Worm (Caenorhabditis elegans): ENCODE results near the gene oac-58.

- TF ChIP-seq ztf-29 (GFP tag; IDR thresholded peaks at IDR 0.05), result no peak
- TF ChIP-seq tab-1 (GFP tag; IDR thresholded peaks at IDR 0.05), result no peak
- TF ChIP-seq ref-1 (GFP tag; conservative IDR thresholded peaks at IDR 0.05), result no peak
- TF ChIP-seq flt-1 (GFP tag; IDR thresholded peaks at IDR 0.05), result no peak
These were observed 24.3 kb upstream of the oac-58 start, which contains the start of gene F19B6.1 for ce11 chrIV:12335798-12336197.

Measured in whole organism, midembryonic.